Worm (Caenorhabditis elegans) whole organism, midembryonic: Measurements from ENCODE around the gene Y19D2B.2.

Experiments used
- cog-1 ChIP-seq: sonication (generic microtip); optimal IDR thresholded peaks from 2 replicates; lab custom pipeline; 2016; ENCODE audit warnings: missing genetic modification characterization, missing compliant biosample characterization
- flt-1 ChIP-seq: fragments of 200-800 bp; sonication (Bioruptor generic); IDR thresholded peaks from 2 replicates; pipeline ENCODE4 v1.3.6; 2022; ENCODE audit warnings: missing genetic modification characterization, missing compliant biosample characterization
- klf-2 ChIP-seq: fragments of 200-800 bp; sonication (Bioruptor generic); conservative IDR thresholded peaks from 2 replicates; pipeline ENCODE4 v1.3.6; 2022; ENCODE audit warnings: missing genetic modification reagents, missing genetic modification characterization, missing compliant biosample characterization
- med-1 ChIP-seq: sonication (generic microtip); optimal IDR thresholded peaks from 2 replicates; lab custom pipeline; 2017; ENCODE audit warnings: missing genetic modification characterization, mild to moderate bottlenecking, missing compliant biosample characterization, antibody characterized with exemption, missing genetic modification reagents; ENCODE audit not compliant: insufficient read depth
- ref-1 ChIP-seq: fragments of 200-800 bp; sonication (Bioruptor generic); conservative IDR thresholded peaks from 2 replicates; pipeline ENCODE4 v1.3.6; 2022; ENCODE audit warnings: missing genetic modification reagents, missing genetic modification characterization, missing compliant biosample characterization
- tab-1 ChIP-seq: fragments of 200-800 bp; sonication (Bioruptor generic); IDR thresholded peaks from 2 replicates; pipeline ENCODE4 v1.3.6; 2022; ENCODE audit warnings: missing genetic modification characterization, missing compliant biosample characterization

DNA sequence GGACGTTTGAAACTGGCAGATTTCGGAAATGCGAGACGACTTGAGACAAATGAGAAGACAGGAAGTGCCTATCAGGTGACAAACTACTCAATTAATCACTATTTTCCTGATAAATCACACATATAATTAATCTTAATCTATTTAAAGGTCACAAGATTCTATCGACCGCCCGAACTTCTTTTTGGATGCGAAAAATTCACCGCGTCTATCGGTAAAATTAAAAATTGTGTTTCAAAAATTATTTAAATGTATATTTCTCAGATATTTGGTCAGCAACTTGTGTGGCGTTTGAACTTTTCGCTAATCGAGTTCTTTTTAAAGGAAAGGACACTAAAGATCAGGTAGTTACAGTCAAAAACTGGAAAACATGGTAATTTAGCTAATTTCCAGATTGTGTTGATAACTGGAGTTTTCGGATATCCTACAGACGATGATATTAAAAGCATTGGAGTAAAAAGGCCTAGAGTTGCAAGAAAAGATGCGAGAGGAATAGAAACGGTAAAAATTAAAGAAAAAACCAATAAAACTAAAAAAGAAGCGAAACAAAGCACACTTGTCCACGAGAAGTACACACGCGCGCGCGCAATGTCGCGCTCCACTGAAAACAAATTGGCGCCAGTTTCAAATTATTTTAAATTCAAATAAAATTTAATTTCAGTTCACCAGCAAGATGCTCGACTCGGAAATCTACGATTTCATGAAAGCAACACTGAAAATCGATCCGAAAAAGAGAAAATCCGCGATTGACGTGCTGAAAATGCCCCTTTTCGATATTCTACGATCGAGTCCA lies 24.4 kb downstream of the Y19D2B.2 start:
- no peak for TF ChIP-seq ref-1 (GFP tag; lab: Robert Waterston, UW)
- no peak for TF ChIP-seq flt-1 (GFP tag; lab: Robert Waterston, UW)
- no peak for TF ChIP-seq klf-2 (GFP tag; lab: Robert Waterston, UW)
- TF ChIP-seq tab-1 (GFP tag; lab: Robert Waterston, UW) = no peak
- TF ChIP-seq cog-1 (tag; lab: Kevin White, UChicago) = no peak
- TF ChIP-seq med-1 (GFP tag; lab: Kevin White, UChicago) = no peak
